Fruit fly (Drosophila melanogaster) whole organism, embryonic: ENCODE results near the gene CG8851.

ENCODE experiments used
- Atf-2 ChIP-seq: fragments of 200-800 bp; sonication (Bioruptor generic); optimal IDR thresholded peaks from 2 replicates; lab custom pipeline; 2016; ENCODE audit warnings: missing biosample characterization, missing genetic modification characterization
- Atf6 ChIP-seq: fragments of 200-800 bp; sonication (Bioruptor generic); IDR thresholded peaks from 2 replicates; pipeline ENCODE4 v1.3.6; 2022; ENCODE audit warnings: missing biosample characterization, missing genetic modification characterization
- B-H1 ChIP-seq: fragments of 200-800 bp; sonication (Bioruptor generic); IDR thresholded peaks from 3 replicates; pipeline ENCODE4 v1.3.6; 2022; ENCODE audit warnings: missing biosample characterization, missing genetic modification characterization
- CG1024 ChIP-seq: fragments of 200-800 bp; sonication (Bioruptor generic); IDR thresholded peaks from 2 replicates; pipeline ENCODE4 v1.3.6; 2022; ENCODE audit warnings: missing biosample characterization, missing genetic modification characterization
- CG14965 ChIP-seq: fragments of 200-800 bp; sonication (Bioruptor generic); optimal IDR thresholded peaks from 2 replicates; lab custom pipeline; 2016; ENCODE audit warnings: missing biosample characterization, missing genetic modification characterization, borderline replicate concordance
- CG15514 ChIP-seq: fragments of 200-800 bp; sonication (Bioruptor generic); optimal IDR thresholded peaks from 3 replicates; lab custom pipeline; 2017; ENCODE audit warnings: missing biosample characterization, missing genetic modification characterization, mild to moderate bottlenecking, moderate library complexity, missing genetic modification reagents
- CG1602 ChIP-seq: fragments of 200-800 bp; sonication (Bioruptor generic); optimal IDR thresholded peaks from 3 replicates; lab custom pipeline; 2016; ENCODE audit warnings: missing biosample characterization, missing genetic modification characterization
- CG16863 ChIP-seq: fragments of 200-800 bp; sonication (Bioruptor generic); optimal IDR thresholded peaks from 3 replicates; lab custom pipeline; 2016; ENCODE audit warnings: missing biosample characterization, missing genetic modification characterization
- CG17385 ChIP-seq: fragments of 200-800 bp; sonication (Bioruptor generic); optimal IDR thresholded peaks from 3 replicates; lab custom pipeline; 2018; ENCODE audit warnings: missing biosample characterization, mild to moderate bottlenecking, missing genetic modification characterization
- CG17912 ChIP-seq: fragments of 200-800 bp; sonication (Bioruptor generic); optimal IDR thresholded peaks from 2 replicates; lab custom pipeline; 2018; ENCODE audit warnings: missing biosample characterization, mild to moderate bottlenecking, missing genetic modification characterization
- CG2199 ChIP-seq: fragments of 200-800 bp; sonication (Bioruptor generic); IDR thresholded peaks from 3 replicates; pipeline ENCODE4 v1.3.6; 2022; ENCODE audit warnings: missing biosample characterization, missing genetic modification characterization
- CG30020 ChIP-seq: fragments of 200-800 bp; optimal IDR thresholded peaks from 2 replicates; lab custom pipeline; 2019; ENCODE audit warnings: missing biosample characterization, mild to moderate bottlenecking, missing genetic modification characterization, moderate library complexity
- CG7271 ChIP-seq: fragments of 200-800 bp; sonication (Bioruptor generic); optimal IDR thresholded peaks from 2 replicates; lab custom pipeline; 2018; ENCODE audit warnings: missing biosample characterization, mild to moderate bottlenecking, missing genetic modification characterization, moderate library complexity
- CG8290 ChIP-seq, 3 experiments: fragments of 200-800 bp; sonication (Bioruptor generic); optimal IDR thresholded peaks; 2 replicates each; lab custom pipeline; 2016 to 2019; ENCODE audit warnings: missing biosample characterization in 3 of 3, missing genetic modification characterization in 3 of 3, mild to moderate bottlenecking in 2 of 3, moderate library complexity in 1 of 3
- CG9437 ChIP-seq: fragments of 200-800 bp; sonication (Bioruptor generic); optimal IDR thresholded peaks from 2 replicates; lab custom pipeline; 2018; ENCODE audit warnings: missing biosample characterization, mild to moderate bottlenecking, missing genetic modification characterization
- CG9876 ChIP-seq: fragments of 200-800 bp; sonication (Bioruptor generic); optimal IDR thresholded peaks from 2 replicates; lab custom pipeline; 2016; ENCODE audit warnings: missing biosample characterization, missing genetic modification characterization
- Deaf1 ChIP-seq: fragments of 200-800 bp; optimal IDR thresholded peaks from 3 replicates; lab custom pipeline; 2019; ENCODE audit warnings: missing biosample characterization, mild to moderate bottlenecking, missing genetic modification characterization, moderate library complexity
- Dref ChIP-seq: fragments of 200-800 bp; sonication (Bioruptor generic); IDR thresholded peaks from 2 replicates; pipeline ENCODE4 v1.3.6; 2022; ENCODE audit warnings: missing biosample characterization, missing genetic modification characterization
- ERR ChIP-seq: fragments of 200-800 bp; sonication (Bioruptor generic); optimal IDR thresholded peaks from 2 replicates; lab custom pipeline; 2016; ENCODE audit warnings: missing biosample characterization, missing genetic modification characterization
- Fer1 ChIP-seq: fragments of 200-800 bp; sonication (Bioruptor generic); optimal IDR thresholded peaks from 2 replicates; lab custom pipeline; 2017; ENCODE audit warnings: missing biosample characterization, mild to moderate bottlenecking, missing genetic modification characterization
- Hand ChIP-seq: fragments of 200-800 bp; sonication (Bioruptor generic); optimal IDR thresholded peaks from 2 replicates; lab custom pipeline; 2017; ENCODE audit warnings: mild to moderate bottlenecking, missing biosample characterization, missing genetic modification reagents, missing genetic modification characterization
- Hey ChIP-seq: fragments of 200-800 bp; sonication (Bioruptor generic); optimal IDR thresholded peaks from 3 replicates; lab custom pipeline; 2018; ENCODE audit warnings: missing biosample characterization, mild to moderate bottlenecking, missing genetic modification characterization
- HmgD ChIP-seq: fragments of 200-800 bp; sonication (Bioruptor generic); optimal IDR thresholded peaks from 3 replicates; lab custom pipeline; 2016; ENCODE audit warnings: missing biosample characterization, missing genetic modification characterization
- Med ChIP-seq: fragments of 200-800 bp; sonication (Bioruptor generic); peaks from one replicate; lab custom pipeline; 2016; ENCODE audit warnings: missing biosample characterization, missing genetic modification characterization, mild to moderate bottlenecking, inconsistent platforms, moderate library complexity
- Mes4 ChIP-seq: fragments of 200-800 bp; sonication (Bioruptor generic); optimal IDR thresholded peaks from 2 replicates; lab custom pipeline; 2016; ENCODE audit warnings: missing biosample characterization, missing genetic modification characterization
- Rx ChIP-seq: fragments of 200-800 bp; sonication (Bioruptor generic); IDR thresholded peaks from 2 replicates; pipeline ENCODE4 v1.3.6; 2022; ENCODE audit warnings: missing biosample characterization, missing genetic modification characterization
- Spps ChIP-seq: fragments of 200-800 bp; sonication (Bioruptor generic); optimal IDR thresholded peaks from 2 replicates; lab custom pipeline; 2018; ENCODE audit warnings: missing biosample characterization, mild to moderate bottlenecking, missing genetic modification characterization
- ab ChIP-seq: fragments of 200-800 bp; sonication (Bioruptor generic); optimal IDR thresholded peaks from 2 replicates; lab custom pipeline; 2016; ENCODE audit warnings: missing biosample characterization, missing genetic modification characterization
- aop ChIP-seq: fragments of 200-800 bp; sonication (Bioruptor generic); IDR thresholded peaks from 2 replicates; pipeline ENCODE4 v1.3.6; 2022; ENCODE audit warnings: missing biosample characterization, missing genetic modification characterization
- btn ChIP-seq: fragments of 200-800 bp; sonication (Bioruptor generic); optimal IDR thresholded peaks from 2 replicates; lab custom pipeline; 2016; ENCODE audit warnings: missing biosample characterization, missing genetic modification characterization
- cad ChIP-seq: fragments of >200 bp; optimal IDR thresholded peaks from 2 replicates; lab custom pipeline; 2017; ENCODE audit warnings: missing biosample characterization, missing genetic modification characterization
- caup ChIP-seq: fragments of 200-800 bp; sonication (Bioruptor generic); optimal IDR thresholded peaks from 3 replicates; lab custom pipeline; 2017; ENCODE audit warnings: missing biosample characterization, mild to moderate bottlenecking, missing genetic modification characterization, moderate library complexity; ENCODE audit not compliant: severe bottlenecking
- crc ChIP-seq: fragments of 200-800 bp; sonication (Bioruptor generic); optimal IDR thresholded peaks from 2 replicates; lab custom pipeline; 2016; ENCODE audit warnings: missing biosample characterization, missing genetic modification characterization
- cwo ChIP-seq: fragments of 200-800 bp; sonication (Bioruptor generic); optimal IDR thresholded peaks from 3 replicates; lab custom pipeline; 2017; ENCODE audit warnings: missing biosample characterization, missing genetic modification characterization, mild to moderate bottlenecking, moderate library complexity, missing genetic modification reagents
- dmrt99B ChIP-seq: fragments of 200-800 bp; sonication (Bioruptor generic); optimal IDR thresholded peaks from 2 replicates; lab custom pipeline; 2018; ENCODE audit warnings: missing biosample characterization, mild to moderate bottlenecking, missing genetic modification characterization, moderate library complexity
- en ChIP-seq: fragments of 200-800 bp; sonication (Bioruptor generic); optimal IDR thresholded peaks from 2 replicates; lab custom pipeline; 2016; ENCODE audit warnings: missing biosample characterization, missing genetic modification characterization
- h ChIP-seq: fragments of >200 bp; optimal IDR thresholded peaks from 2 replicates; lab custom pipeline; 2017
- ken ChIP-seq: fragments of 200-800 bp; sonication (Bioruptor generic); IDR thresholded peaks from 3 replicates; pipeline ENCODE4 v1.3.6; 2022; ENCODE audit warnings: missing biosample characterization, missing genetic modification characterization
- mld ChIP-seq: fragments of 200-800 bp; sonication (Bioruptor generic); IDR thresholded peaks from 3 replicates; pipeline ENCODE4 v1.3.6; 2022; ENCODE audit warnings: missing biosample characterization, missing genetic modification characterization; ENCODE audit not compliant: partially characterized antibody
- nau ChIP-seq: fragments of 200-800 bp; sonication (Bioruptor generic); optimal IDR thresholded peaks from 3 replicates; lab custom pipeline; 2017; ENCODE audit warnings: missing biosample characterization, mild to moderate bottlenecking, missing genetic modification characterization, missing genetic modification reagents
- odd ChIP-seq: fragments of 200-800 bp; sonication (Bioruptor generic); optimal IDR thresholded peaks from 2 replicates; lab custom pipeline; 2017; ENCODE audit warnings: missing biosample characterization, mild to moderate bottlenecking, missing genetic modification characterization
- pita ChIP-seq: fragments of 200-800 bp; sonication (Bioruptor generic); optimal IDR thresholded peaks from 2 replicates; lab custom pipeline; 2017; ENCODE audit warnings: missing biosample characterization, mild to moderate bottlenecking, missing genetic modification characterization
- sens ChIP-seq: fragments of 200-800 bp; sonication (Bioruptor generic); peaks from one replicate; lab custom pipeline; 2016; ENCODE audit warnings: missing biosample characterization, missing genetic modification characterization
- seq ChIP-seq: fragments of 200-800 bp; sonication (Bioruptor generic); IDR thresholded peaks from 2 replicates; pipeline ENCODE4 v1.3.6; 2022; ENCODE audit warnings: missing biosample characterization, missing genetic modification characterization
- sim ChIP-seq: fragments of 200-800 bp; sonication (Bioruptor generic); IDR thresholded peaks from 2 replicates; pipeline ENCODE4 v1.3.6; 2022; ENCODE audit warnings: missing biosample characterization, missing genetic modification characterization
- sug ChIP-seq: fragments of 200-800 bp; optimal IDR thresholded peaks from 2 replicates; lab custom pipeline; 2019; ENCODE audit warnings: missing biosample characterization, mild to moderate bottlenecking, missing genetic modification characterization, moderate library complexity
- tin ChIP-seq: fragments of 200-800 bp; sonication (Bioruptor generic); optimal IDR thresholded peaks from 3 replicates; lab custom pipeline; 2016; ENCODE audit warnings: missing biosample characterization, missing genetic modification characterization
- tna ChIP-seq: fragments of 200-800 bp; sonication (Bioruptor generic); IDR thresholded peaks from 2 replicates; pipeline ENCODE4 v1.3.6; 2022; ENCODE audit warnings: missing biosample characterization, missing genetic modification characterization; ENCODE audit not compliant: partially characterized antibody
- trem ChIP-seq: fragments of 200-800 bp; optimal IDR thresholded peaks from 3 replicates; lab custom pipeline; 2019; ENCODE audit warnings: missing biosample characterization, mild to moderate bottlenecking, missing genetic modification characterization, moderate library complexity
- tx ChIP-seq: fragments of 200-800 bp; sonication (Bioruptor generic); optimal IDR thresholded peaks from 2 replicates; lab custom pipeline; 2016; ENCODE audit warnings: missing biosample characterization, missing genetic modification characterization
- z ChIP-seq: fragments of 200-800 bp; sonication (Bioruptor generic); IDR thresholded peaks from 3 replicates; pipeline ENCODE4 v1.3.6; 2022; ENCODE audit warnings: missing biosample characterization, missing genetic modification characterization
- zen2 ChIP-seq: fragments of 200-800 bp; sonication (Bioruptor generic); IDR thresholded peaks from 3 replicates; pipeline ENCODE4 v1.3.6; 2022; ENCODE audit warnings: missing biosample characterization, missing genetic modification characterization; ENCODE audit not compliant: partially characterized antibody

The CG8851 gene

DNA sequence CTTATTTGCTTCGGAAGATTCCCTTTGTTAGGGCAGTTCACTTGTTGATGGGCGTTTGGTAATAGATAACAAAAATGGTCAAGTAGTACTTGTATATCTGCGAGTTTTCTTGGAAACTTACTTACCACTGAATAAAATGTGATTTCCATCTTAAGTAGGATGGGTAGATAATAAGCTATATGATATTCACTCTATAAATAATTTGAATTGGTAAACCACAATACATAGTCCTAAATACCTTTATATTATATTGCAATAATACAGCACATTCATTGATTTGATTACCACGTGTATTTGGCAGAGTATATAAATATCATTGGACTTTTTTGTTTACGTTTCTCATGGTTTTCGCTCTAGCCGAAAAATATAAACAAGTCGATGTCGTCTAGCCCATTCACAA lies 43.5 kb upstream of the CG8851 start (continued):
- TF ChIP-seq caup (GFP tag; lab: Kevin White, UChicago), result peak; percentile 46
- no peak for TF ChIP-seq tx (GFP tag; lab: Kevin White, UChicago)
- no peak for TF ChIP-seq sim (GFP tag; lab: Robert Waterston, UW)
- TF ChIP-seq CG8290 (GFP tag; optimal IDR thresholded peaks at IDR 0.05; lab: Kevin White, UChicago), result no peak
- TF ChIP-seq CG8290 (tag; optimal IDR thresholded peaks at IDR 0.05; lab: Kevin White, UChicago), result peak in 1 of 2 experiments; percentile 35
- no peak for TF ChIP-seq CG17912 (GFP tag; lab: Kevin White, UChicago)
- TF ChIP-seq CG14965 (GFP tag; lab: Kevin White, UChicago), result no peak
- no peak for TF ChIP-seq pita (GFP tag; lab: Kevin White, UChicago)
- no peak for TF ChIP-seq Spps
- no peak for TF ChIP-seq aop (GFP tag; lab: Robert Waterston, UW)
- no peak for TF ChIP-seq z
- TF ChIP-seq zen2 (GFP tag; lab: Robert Waterston, UW), result no peak
- no peak for TF ChIP-seq ken (GFP tag; lab: Robert Waterston, UW)
- TF ChIP-seq CG9437 (GFP tag; lab: Kevin White, UChicago), result peak; percentile 78
- TF ChIP-seq CG17385, result peak; percentile 68
- TF ChIP-seq mld (GFP tag; lab: Robert Waterston, UW), result no peak
- no peak for TF ChIP-seq h (lab: Kevin White, UChicago)
- peak; percentile 77 for TF ChIP-seq Med (GFP tag; lab: Kevin White, UChicago)
- TF ChIP-seq CG9876 (GFP tag; lab: Kevin White, UChicago), result no peak
- TF ChIP-seq en (GFP tag; lab: Kevin White, UChicago), result peak; percentile 18
- TF ChIP-seq CG2199, result no peak
- peak; percentile 50 for TF ChIP-seq nau
- no peak for TF ChIP-seq CG7271 (tag; lab: Kevin White, UChicago)
- TF ChIP-seq dmrt99B (tag; lab: Kevin White, UChicago), result peak; percentile 78
- TF ChIP-seq seq (GFP tag; lab: Robert Waterston, UW), result peak; percentile 41
- no peak for TF ChIP-seq tna
- TF ChIP-seq cwo (GFP tag; lab: Kevin White, UChicago), result peak; percentile 70
- TF ChIP-seq CG1602 (GFP tag; lab: Kevin White, UChicago), result peak; percentile 16
- no peak for TF ChIP-seq crc
- peak; percentile 30 for TF ChIP-seq odd (GFP tag; lab: Kevin White, UChicago)
- TF ChIP-seq sug (tag; lab: Kevin White, UChicago), result peak; percentile 49
- no peak for TF ChIP-seq CG1024 (GFP tag; lab: Robert Waterston, UW)
- TF ChIP-seq Fer1 (GFP tag; lab: Kevin White, UChicago), result peak; percentile 72
- TF ChIP-seq Rx, result no peak
- TF ChIP-seq Atf-2, result no peak
- no peak for TF ChIP-seq ERR
- no peak for TF ChIP-seq trem (tag; lab: Kevin White, UChicago)
- peak; percentile 1 for TF ChIP-seq CG16863 (GFP tag; lab: Kevin White, UChicago)
- TF ChIP-seq Dref (GFP tag; lab: Robert Waterston, UW), result no peak
- TF ChIP-seq Deaf1, result peak; percentile 18
- TF ChIP-seq sens (GFP tag; lab: Kevin White, UChicago), result peak; percentile 88
- no peak for TF ChIP-seq HmgD
- TF ChIP-seq cad (GFP tag; lab: Kevin White, UChicago), result no peak
- no peak for TF ChIP-seq Mes4
- no peak for TF ChIP-seq Hey
- TF ChIP-seq B-H1, result peak; percentile 34; the same call in 2 of the 3 replicates
- TF ChIP-seq Atf6 (GFP tag; lab: Robert Waterston, UW), result peak; percentile 65; the same call in 1 of the 2 replicates
- peak; percentile 5 for TF ChIP-seq Hand
- TF ChIP-seq ab, result no peak
- no peak for TF ChIP-seq btn (GFP tag; lab: Kevin White, UChicago)
- TF ChIP-seq tin (GFP tag; lab: Kevin White, UChicago), result peak; percentile 72
- no peak for TF ChIP-seq CG15514 (GFP tag; lab: Kevin White, UChicago)
- TF ChIP-seq CG30020 (tag; lab: Kevin White, UChicago), result no peak
